Worm (Caenorhabditis elegans) whole organism, L3 larva: ENCODE data around the gene nrf-5.

Source experiments
- ama-1 ChIP-seq: fragments of 150-350 bp; optimal IDR thresholded peaks from 2 replicates; lab custom pipeline; 2018
- ceh-16 ChIP-seq: sonication (generic microtip); optimal IDR thresholded peaks from 2 replicates; lab custom pipeline; 2017; ENCODE audit warnings: missing biosample characterization, missing genetic modification characterization
- ceh-28 ChIP-seq: fragments of 150-350 bp; optimal IDR thresholded peaks from 2 replicates; lab custom pipeline; 2014; ENCODE audit warnings: missing biosample characterization, missing genetic modification reagents, missing genetic modification characterization
- ceh-9 ChIP-seq: sonication (generic microtip); optimal IDR thresholded peaks from 2 replicates; lab custom pipeline; 2018; ENCODE audit warnings: missing biosample characterization, missing genetic modification characterization
- daf-12 ChIP-seq: fragments of 150-350 bp; optimal IDR thresholded peaks from 2 replicates; lab custom pipeline; 2014; ENCODE audit warnings: missing biosample characterization, missing genetic modification reagents, missing genetic modification characterization
- egl-27 ChIP-seq: sonication (generic microtip); optimal IDR thresholded peaks from 4 replicates; lab custom pipeline; 2017; ENCODE audit warnings: missing biosample characterization, missing genetic modification reagents, missing genetic modification characterization
- egl-5 ChIP-seq: fragments of 150-350 bp; optimal IDR thresholded peaks from 2 replicates; lab custom pipeline; 2017; ENCODE audit warnings: missing biosample characterization, missing genetic modification reagents, missing genetic modification characterization, inconsistent platforms
- elt-1 ChIP-seq: fragments of 150-350 bp; optimal IDR thresholded peaks from 2 replicates; lab custom pipeline; 2014; ENCODE audit warnings: missing biosample characterization, missing genetic modification characterization
- elt-2 ChIP-seq: sonication (generic microtip); optimal IDR thresholded peaks from 2 replicates; lab custom pipeline; 2016; ENCODE audit warnings: missing genetic modification reagents, mild to moderate bottlenecking, missing genetic modification characterization, missing compliant biosample characterization
- elt-3 ChIP-seq, 3 experiments: fragments of 150-350 bp in 1 of 3; sonication (generic microtip) in 2 of 3; optimal IDR thresholded peaks; 2 replicates in 2 of 3; 4 replicates in 1 of 3; lab custom pipeline; 2014 to 2017; ENCODE audit warnings: missing biosample characterization in 3 of 3, missing genetic modification characterization in 3 of 3
- eor-1 ChIP-seq, 2 experiments: fragments of 150-350 bp; optimal IDR thresholded peaks; 2 replicates each; lab custom pipeline; 2014 to 2018; ENCODE audit warnings: missing biosample characterization in 2 of 2, missing genetic modification characterization in 2 of 2
- fkh-10 ChIP-seq: sonication (generic microtip); optimal IDR thresholded peaks from 2 replicates; lab custom pipeline; 2017; ENCODE audit warnings: missing biosample characterization, missing genetic modification reagents, missing genetic modification characterization
- fkh-2 ChIP-seq: fragments of 150-350 bp; optimal IDR thresholded peaks from 2 replicates; lab custom pipeline; 2014; ENCODE audit warnings: missing biosample characterization, missing genetic modification reagents, missing genetic modification characterization
- hmg-11 ChIP-seq: sonication (generic microtip); optimal IDR thresholded peaks from 2 replicates; lab custom pipeline; 2016; ENCODE audit warnings: missing genetic modification characterization, missing compliant biosample characterization
- jun-1 ChIP-seq: fragments of 150-350 bp; optimal IDR thresholded peaks from 2 replicates; lab custom pipeline; 2014; ENCODE audit warnings: missing biosample characterization, missing genetic modification reagents, missing genetic modification characterization
- lin-15B ChIP-seq: fragments of 150-350 bp; optimal IDR thresholded peaks from 2 replicates; lab custom pipeline; 2014; ENCODE audit warnings: missing biosample characterization, missing genetic modification characterization
- lsy-12 ChIP-seq: sonication (generic microtip); optimal IDR thresholded peaks from 2 replicates; lab custom pipeline; 2016; ENCODE audit warnings: mild to moderate bottlenecking, missing genetic modification characterization, missing compliant biosample characterization
- mdl-1 ChIP-seq: fragments of 150-350 bp; optimal IDR thresholded peaks from 2 replicates; lab custom pipeline; 2014; ENCODE audit warnings: missing biosample characterization, missing genetic modification characterization
- mml-1 ChIP-seq: fragments of 150-350 bp; sonication (generic microtip); optimal IDR thresholded peaks from 3 replicates; lab custom pipeline; 2014; ENCODE audit warnings: missing biosample characterization, missing genetic modification characterization
- nfya-1 ChIP-seq: sonication (generic microtip); optimal IDR thresholded peaks from 2 replicates; lab custom pipeline; 2017; ENCODE audit warnings: missing genetic modification characterization, mild to moderate bottlenecking, missing compliant biosample characterization, antibody characterized with exemption, moderate library complexity; ENCODE audit not compliant: insufficient read depth
- nhr-11 ChIP-seq: fragments of 150-350 bp; optimal IDR thresholded peaks from 2 replicates; lab custom pipeline; 2014; ENCODE audit warnings: missing biosample characterization, missing genetic modification characterization
- nhr-12 ChIP-seq: fragments of 150-350 bp; optimal IDR thresholded peaks from 2 replicates; lab custom pipeline; 2014; ENCODE audit warnings: missing biosample characterization, missing genetic modification characterization
- nhr-23 ChIP-seq: fragments of 150-350 bp; optimal IDR thresholded peaks from 2 replicates; lab custom pipeline; 2014; ENCODE audit warnings: missing biosample characterization, missing genetic modification reagents, missing genetic modification characterization
- nhr-25 ChIP-seq: sonication (generic microtip); optimal IDR thresholded peaks from 2 replicates; lab custom pipeline; 2017; ENCODE audit warnings: missing biosample characterization, missing genetic modification characterization
- nhr-28 ChIP-seq: fragments of 150-350 bp; optimal IDR thresholded peaks from 2 replicates; lab custom pipeline; 2014; ENCODE audit warnings: missing biosample characterization, missing genetic modification characterization
- nhr-43 ChIP-seq: sonication (generic microtip); optimal IDR thresholded peaks from 2 replicates; lab custom pipeline; 2016; ENCODE audit warnings: mild to moderate bottlenecking, missing genetic modification characterization, missing compliant biosample characterization; ENCODE audit not compliant: poor library complexity, severe bottlenecking
- nhr-77 ChIP-seq: fragments of 150-350 bp; optimal IDR thresholded peaks from 2 replicates; lab custom pipeline; 2014; ENCODE audit warnings: missing biosample characterization, missing genetic modification characterization
- pha-4 ChIP-seq: fragments of 150-350 bp; optimal IDR thresholded peaks from 2 replicates; lab custom pipeline; 2014; ENCODE audit warnings: missing biosample characterization, missing genetic modification reagents, missing genetic modification characterization
- pqm-1 ChIP-seq: fragments of 150-350 bp; optimal IDR thresholded peaks from 2 replicates; lab custom pipeline; 2017; ENCODE audit warnings: missing biosample characterization, missing genetic modification characterization, inconsistent platforms
- sea-2 ChIP-seq: fragments of 150-350 bp; sonication (generic microtip); optimal IDR thresholded peaks from 4 replicates; lab custom pipeline; 2014; ENCODE audit warnings: missing biosample characterization, missing genetic modification reagents, missing genetic modification characterization
- skn-1 ChIP-seq: fragments of 150-350 bp; optimal IDR thresholded peaks from 2 replicates; lab custom pipeline; 2014; ENCODE audit warnings: missing biosample characterization, missing genetic modification characterization
- snpc-4 ChIP-seq: fragments of 150-350 bp; optimal IDR thresholded peaks from 2 replicates; lab custom pipeline; 2014; ENCODE audit warnings: missing biosample characterization, missing genetic modification characterization
- unc-39 ChIP-seq: sonication (generic microtip); optimal IDR thresholded peaks from 4 replicates; lab custom pipeline; 2017; ENCODE audit warnings: missing biosample characterization, missing genetic modification characterization
- ztf-4 ChIP-seq: fragments of 150-350 bp; optimal IDR thresholded peaks from 2 replicates; lab custom pipeline; 2014; ENCODE audit warnings: missing biosample characterization, missing genetic modification characterization

The nrf-5 gene

ce11 chrV:13789362-13789761, 38.7 kb upstream of the nrf-5 start (continued):
- TF ChIP-seq jun-1 (tag; lab: Kevin White, UChicago) (peak; percentile 90), nhr-12 (tag; lab: Kevin White, UChicago) (no peak), nhr-11 (peak; percentile 91), ztf-4 (tag; lab: Kevin White, UChicago) (no peak), skn-1 (tag; lab: Kevin White, UChicago) (peak; percentile 29)

ce11 chrV:13790117-13790516, 38.0 kb upstream of the nrf-5 start:
- TF ChIP-seq elt-2 (no peak), fkh-2 (tag; lab: Kevin White, UChicago) (no peak)

- TF ChIP-seq nhr-11: no peak
- peak; percentile 84 for TF ChIP-seq nhr-23 (tag; lab: Kevin White, UChicago)
- peak; percentile 79 for TF ChIP-seq nhr-25 (tag; lab: Kevin White, UChicago)
- TF ChIP-seq egl-5: peak; percentile 73
- TF ChIP-seq nhr-43 (tag; lab: Kevin White, UChicago): peak; percentile 20
Observed at ce11 chrV:13790557-13790956, 37.5 kb upstream of the nrf-5 start.

- TF ChIP-seq ama-1 (lab: Kevin White, UChicago) (peak; percentile 36), hmg-11 (tag; lab: Kevin White, UChicago) (no peak), ceh-28 (no peak)
Observed at ce11 chrV:13794046-13794445, 34.0 kb upstream of the nrf-5 start.

- TF ChIP-seq fkh-2 (tag; lab: Kevin White, UChicago): no peak
- TF ChIP-seq pha-4 (tag; lab: Kevin White, UChicago): peak; percentile 34
- TF ChIP-seq mml-1: peak; percentile 22
- peak; percentile 73 for TF ChIP-seq ama-1 (lab: Kevin White, UChicago)
Observed at ce11 chrV:13796246-13796776, 31.8 kb upstream of the nrf-5 start, which contains the start of gene twk-32. TSS of gene twk-32 (plus strand) at chrV:13796641.

- no peak for TF ChIP-seq nhr-77 (tag; lab: Kevin White, UChicago)
Observed at ce11 chrV:13799190-13799589, 28.9 kb upstream of the nrf-5 start.

ce11 chrV:13803902-13804301, 24.2 kb upstream of the nrf-5 start, which contains the start of gene swan-2:
TSS of gene swan-2 (minus strand) at chrV:13804281.
- peak; percentile 5 for TF ChIP-seq elt-2
- no peak for TF ChIP-seq egl-5
- peak; percentile 5 for TF ChIP-seq ama-1 (lab: Kevin White, UChicago)
- TF ChIP-seq, all 47 proteins: peak for 2

- no peak for TF ChIP-seq elt-1 (tag; lab: Kevin White, UChicago)
- peak; percentile 14 for TF ChIP-seq nhr-25 (tag; lab: Kevin White, UChicago)
- no peak for TF ChIP-seq unc-39 (tag; lab: Kevin White, UChicago)
Observed at ce11 chrV:13807232-13807631, 20.8 kb upstream of the nrf-5 start, which contains the start of gene swan-1. TSS of gene swan-1 (minus strand) at chrV:13807237.

- peak; percentile 6 for TF ChIP-seq pqm-1 (tag; lab: Kevin White, UChicago)
- peak; percentile 63 for TF ChIP-seq nhr-23 (tag; lab: Kevin White, UChicago)
- TF ChIP-seq mml-1: no peak
- no peak for TF ChIP-seq fkh-2 (tag; lab: Kevin White, UChicago)
- TF ChIP-seq mdl-1 (tag; lab: Kevin White, UChicago): no peak
- TF ChIP-seq ceh-16 (tag; lab: Kevin White, UChicago): no peak
- TF ChIP-seq lsy-12 (tag; lab: Kevin White, UChicago): peak; percentile 45
- peak; percentile 75 for TF ChIP-seq hmg-11 (tag; lab: Kevin White, UChicago)
- no peak for TF ChIP-seq ztf-4 (tag; lab: Kevin White, UChicago)
- TF ChIP-seq daf-12 (tag; lab: Kevin White, UChicago): no peak
- TF ChIP-seq fkh-10 (GFP tag; lab: Kevin White, UChicago): no peak
- TF ChIP-seq egl-5: no peak
- peak; percentile 73 for TF ChIP-seq lin-15B
- TF ChIP-seq snpc-4 (tag; lab: Kevin White, UChicago): peak; percentile 53
- peak; percentile 82 for TF ChIP-seq nfya-1 (tag; lab: Kevin White, UChicago)
- TF ChIP-seq unc-39 (tag; lab: Kevin White, UChicago): no peak
- TF ChIP-seq nhr-25 (tag; lab: Kevin White, UChicago): peak; percentile 77
- TF ChIP-seq nhr-43 (tag; lab: Kevin White, UChicago): no peak
- TF ChIP-seq ceh-9: no peak
- no peak for TF ChIP-seq eor-1 (tag; optimal IDR thresholded peaks at IDR 0.05; lab: Kevin White, UChicago)
- TF ChIP-seq sea-2: no peak
- TF ChIP-seq nhr-12 (tag; lab: Kevin White, UChicago): no peak
- TF ChIP-seq nhr-28 (tag; lab: Kevin White, UChicago): no peak
- peak; percentile 18 for TF ChIP-seq egl-27 (tag; lab: Kevin White, UChicago)
- TF ChIP-seq elt-3 (tag; optimal IDR thresholded peaks at IDR 0.05; lab: Kevin White, UChicago): no peak
- TF ChIP-seq jun-1 (tag; lab: Kevin White, UChicago): peak; percentile 42
Observed at ce11 chrV:13808462-13808867, 19.6 kb upstream of the nrf-5 start.
